Fruit fly (Drosophila melanogaster) whole organism, embryonic: ENCODE data around the gene CG7120.

Source experiments
- Abd-B ChIP-seq: fragments of 200-800 bp; sonication (Bioruptor generic); optimal IDR thresholded peaks from 2 replicates; lab custom pipeline; 2018; ENCODE audit warnings: missing biosample characterization, mild to moderate bottlenecking, missing genetic modification characterization, moderate library complexity
- Atf3 ChIP-seq: fragments of 200-800 bp; sonication (Bioruptor generic); optimal IDR thresholded peaks from 3 replicates; lab custom pipeline; 2016; ENCODE audit warnings: missing biosample characterization, missing genetic modification characterization
- Blimp-1 ChIP-seq: fragments of 200-800 bp; sonication (Bioruptor generic); optimal IDR thresholded peaks from 3 replicates; lab custom pipeline; 2018; ENCODE audit warnings: missing biosample characterization, missing genetic modification characterization, mild to moderate bottlenecking, moderate library complexity, missing genetic modification reagents
- CG10147 ChIP-seq: fragments of 200-800 bp; sonication (Bioruptor generic); optimal IDR thresholded peaks from 2 replicates; lab custom pipeline; 2019; ENCODE audit warnings: missing biosample characterization, mild to moderate bottlenecking, missing genetic modification characterization, moderate library complexity
- CG10366 ChIP-seq: fragments of 200-800 bp; sonication (Bioruptor generic); IDR thresholded peaks from 2 replicates; pipeline ENCODE4 v1.3.6; 2022; ENCODE audit warnings: missing biosample characterization, missing genetic modification characterization
- CG10543 ChIP-seq: fragments of 200-800 bp; sonication (Bioruptor generic); optimal IDR thresholded peaks from 3 replicates; lab custom pipeline; 2017; ENCODE audit warnings: missing biosample characterization, mild to moderate bottlenecking, missing genetic modification characterization, moderate library complexity
- CG11085 ChIP-seq: fragments of 200-800 bp; sonication (Bioruptor generic); IDR thresholded peaks from 2 replicates; pipeline ENCODE4 v1.3.6; 2022; ENCODE audit warnings: missing biosample characterization, missing genetic modification characterization
- CG11247 ChIP-seq: fragments of 200-800 bp; sonication (Bioruptor generic); IDR thresholded peaks from 2 replicates; pipeline ENCODE4 v1.3.6; 2022; ENCODE audit warnings: missing biosample characterization, missing genetic modification characterization
- CG12104 ChIP-seq: fragments of 200-800 bp; sonication (Bioruptor generic); optimal IDR thresholded peaks from 3 replicates; lab custom pipeline; 2016; ENCODE audit warnings: missing biosample characterization, missing genetic modification characterization
- CG14710 ChIP-seq: fragments of 200-800 bp; sonication (Bioruptor generic); optimal IDR thresholded peaks from 3 replicates; lab custom pipeline; 2019; ENCODE audit warnings: missing biosample characterization, mild to moderate bottlenecking, missing genetic modification characterization, moderate library complexity
- CG15601 ChIP-seq: fragments of 200-800 bp; sonication (Bioruptor generic); optimal IDR thresholded peaks from 3 replicates; lab custom pipeline; 2019; ENCODE audit warnings: missing biosample characterization, mild to moderate bottlenecking, missing genetic modification characterization, moderate library complexity
- CG18476 ChIP-seq: fragments of 200-800 bp; sonication (Bioruptor generic); optimal IDR thresholded peaks from 2 replicates; lab custom pipeline; 2016; ENCODE audit warnings: missing biosample characterization, mild to moderate bottlenecking, missing genetic modification characterization
- CG2199 ChIP-seq: fragments of 200-800 bp; sonication (Bioruptor generic); IDR thresholded peaks from 3 replicates; pipeline ENCODE4 v1.3.6; 2022; ENCODE audit warnings: missing biosample characterization, missing genetic modification characterization
- CG3407 ChIP-seq: fragments of 200-800 bp; sonication (Bioruptor generic); optimal IDR thresholded peaks from 2 replicates; lab custom pipeline; 2018; ENCODE audit warnings: missing biosample characterization, mild to moderate bottlenecking, missing genetic modification characterization
- CG3726 ChIP-seq: fragments of 200-800 bp; sonication (Bioruptor generic); IDR thresholded peaks from 3 replicates; pipeline ENCODE4, ENCODE4 v1.3.6; 2022; ENCODE audit warnings: missing biosample characterization, missing genetic modification characterization
- CG4282 ChIP-seq: fragments of 200-800 bp; sonication (Bioruptor generic); optimal IDR thresholded peaks from 2 replicates; lab custom pipeline; 2016; ENCODE audit warnings: missing biosample characterization, missing genetic modification characterization
- CG4707 ChIP-seq: fragments of 200-800 bp; sonication (Bioruptor generic); optimal IDR thresholded peaks from 2 replicates; lab custom pipeline; 2018; ENCODE audit warnings: missing biosample characterization, mild to moderate bottlenecking, missing genetic modification characterization, moderate library complexity
- CG7372 ChIP-seq: fragments of 200-800 bp; sonication (Bioruptor generic); IDR thresholded peaks from 2 replicates; pipeline ENCODE4 v1.3.6; 2022; ENCODE audit warnings: missing biosample characterization, missing genetic modification characterization
- CG8089 ChIP-seq: fragments of 200-800 bp; sonication (Bioruptor generic); optimal IDR thresholded peaks from 3 replicates; lab custom pipeline; 2016; ENCODE audit warnings: missing biosample characterization, missing genetic modification characterization
- CG8388 ChIP-seq: fragments of 200-800 bp; sonication (Bioruptor generic); optimal IDR thresholded peaks from 2 replicates; lab custom pipeline; 2019; ENCODE audit warnings: missing biosample characterization, mild to moderate bottlenecking, missing genetic modification characterization, moderate library complexity
- Dad ChIP-seq: fragments of 200-800 bp; sonication (Bioruptor generic); optimal IDR thresholded peaks from 3 replicates; lab custom pipeline; 2016; ENCODE audit warnings: missing biosample characterization, missing genetic modification characterization
- E2f2 ChIP-seq: fragments of 200-800 bp; sonication (Bioruptor generic); IDR thresholded peaks from 2 replicates; pipeline ENCODE4 v1.3.6; 2022; ENCODE audit warnings: missing biosample characterization, missing genetic modification characterization
- Fer1 ChIP-seq: fragments of 200-800 bp; sonication (Bioruptor generic); optimal IDR thresholded peaks from 2 replicates; lab custom pipeline; 2017; ENCODE audit warnings: missing biosample characterization, mild to moderate bottlenecking, missing genetic modification characterization
- Gsc ChIP-seq: fragments of 200-800 bp; sonication (Bioruptor generic); IDR thresholded peaks from 2 replicates; pipeline ENCODE4 v1.3.6; 2022; ENCODE audit warnings: missing biosample characterization, missing genetic modification characterization
- Lhr ChIP-seq: fragments of 200-800 bp; sonication (Bioruptor generic); optimal IDR thresholded peaks from 3 replicates; lab custom pipeline; 2017; ENCODE audit warnings: mild to moderate bottlenecking, missing biosample characterization, missing genetic modification reagents, missing genetic modification characterization
- MTF-1 ChIP-seq: fragments of 200-800 bp; sonication (Bioruptor generic); optimal IDR thresholded peaks from 2 replicates; lab custom pipeline; 2018; ENCODE audit warnings: missing biosample characterization, mild to moderate bottlenecking, missing genetic modification characterization, borderline replicate concordance
- Meics ChIP-seq: fragments of 200-800 bp; sonication (Bioruptor generic); optimal IDR thresholded peaks from 2 replicates; lab custom pipeline; 2017; ENCODE audit warnings: missing biosample characterization, mild to moderate bottlenecking, missing genetic modification characterization
- Ptx1 ChIP-seq: fragments of 200-800 bp; sonication (Bioruptor generic); IDR thresholded peaks from 2 replicates; pipeline ENCODE4 v1.3.6; 2022; ENCODE audit warnings: missing biosample characterization, missing genetic modification characterization
- Ravus ChIP-seq: fragments of 200-800 bp; sonication (Bioruptor generic); IDR thresholded peaks from 2 replicates; pipeline ENCODE4 v1.3.6; 2022; ENCODE audit warnings: missing biosample characterization, missing genetic modification characterization
- Sox100B ChIP-seq: fragments of 200-800 bp; sonication (Bioruptor generic); optimal IDR thresholded peaks from 3 replicates; lab custom pipeline; 2018; ENCODE audit warnings: missing biosample characterization, mild to moderate bottlenecking, missing genetic modification characterization
- ap ChIP-seq: fragments of 200-800 bp; sonication (Bioruptor generic); IDR thresholded peaks from 2 replicates; pipeline ENCODE4 v1.3.6; 2022; ENCODE audit warnings: missing biosample characterization, missing genetic modification characterization
- chinmo ChIP-seq: fragments of 200-800 bp; sonication (Bioruptor generic); IDR thresholded peaks from 4 replicates; pipeline ENCODE4 v1.3.6; 2022; ENCODE audit warnings: missing biosample characterization, missing genetic modification characterization; ENCODE audit not compliant: partially characterized antibody
- crol ChIP-seq: fragments of 200-800 bp; sonication (Bioruptor generic); IDR thresholded peaks from 2 replicates; pipeline ENCODE4 v1.3.6; 2022; ENCODE audit warnings: missing biosample characterization, missing genetic modification characterization
- dimm ChIP-seq: fragments of 200-800 bp; sonication (Bioruptor generic); IDR thresholded peaks from 2 replicates; pipeline ENCODE4 v1.3.6; 2022; ENCODE audit warnings: missing biosample characterization, missing genetic modification characterization
- en ChIP-seq: fragments of 200-800 bp; sonication (Bioruptor generic); optimal IDR thresholded peaks from 2 replicates; lab custom pipeline; 2016; ENCODE audit warnings: missing biosample characterization, missing genetic modification characterization
- eve ChIP-seq, 2 experiments: fragments of >200 bp; optimal IDR thresholded peaks; 2 replicates each; lab custom pipeline; 2017; ENCODE audit warnings: missing biosample characterization in 2 of 2, missing genetic modification characterization in 2 of 2
- gsb-n ChIP-seq: fragments of 200-800 bp; sonication (Bioruptor generic); optimal IDR thresholded peaks from 3 replicates; lab custom pipeline; 2018; ENCODE audit warnings: missing biosample characterization, mild to moderate bottlenecking, missing genetic modification characterization
- mld ChIP-seq: fragments of 200-800 bp; sonication (Bioruptor generic); IDR thresholded peaks from 3 replicates; pipeline ENCODE4 v1.3.6; 2022; ENCODE audit warnings: missing biosample characterization, missing genetic modification characterization; ENCODE audit not compliant: partially characterized antibody
- otp ChIP-seq: fragments of 200-800 bp; sonication (Bioruptor generic); IDR thresholded peaks from 3 replicates; pipeline ENCODE4, ENCODE4 v1.3.6; 2022; ENCODE audit warnings: missing biosample characterization, missing genetic modification characterization
- pfk ChIP-seq: fragments of 200-800 bp; sonication (Bioruptor generic); optimal IDR thresholded peaks from 2 replicates; lab custom pipeline; 2018; ENCODE audit warnings: missing biosample characterization, mild to moderate bottlenecking, missing genetic modification characterization, moderate library complexity
- sens ChIP-seq: fragments of 200-800 bp; sonication (Bioruptor generic); peaks from one replicate; lab custom pipeline; 2016; ENCODE audit warnings: missing biosample characterization, missing genetic modification characterization
- sim ChIP-seq: fragments of 200-800 bp; sonication (Bioruptor generic); IDR thresholded peaks from 2 replicates; pipeline ENCODE4 v1.3.6; 2022; ENCODE audit warnings: missing biosample characterization, missing genetic modification characterization
- sisA ChIP-seq: fragments of 200-800 bp; sonication (Bioruptor generic); IDR thresholded peaks from 2 replicates; pipeline ENCODE4 v1.3.6; 2022; ENCODE audit warnings: missing biosample characterization, missing genetic modification characterization
- slbo ChIP-seq: fragments of 200-800 bp; sonication (Bioruptor generic); IDR thresholded peaks from 2 replicates; pipeline ENCODE4 v1.3.6; 2022; ENCODE audit warnings: missing biosample characterization, missing genetic modification characterization
- so ChIP-seq: fragments of 200-800 bp; sonication (Bioruptor generic); IDR thresholded peaks from 3 replicates; pipeline ENCODE4 v1.3.6; 2022; ENCODE audit warnings: missing biosample characterization, missing genetic modification characterization
- ssp ChIP-seq: fragments of 200-800 bp; sonication (Bioruptor generic); IDR thresholded peaks from 2 replicates; pipeline ENCODE4 v1.3.6; 2022; ENCODE audit warnings: missing biosample characterization, missing genetic modification characterization
- tgo ChIP-seq: fragments of 200-800 bp; sonication (Bioruptor generic); IDR thresholded peaks from 3 replicates; pipeline ENCODE4 v1.3.6; 2022; ENCODE audit warnings: missing biosample characterization, missing genetic modification characterization
- tll ChIP-seq, 2 experiments: fragments of 200-800 bp in 1 of 2; fragments of >200 bp in 1 of 2; sonication (Bioruptor generic) in 1 of 2; optimal IDR thresholded peaks; 2 replicates each; lab custom pipeline; 2017 to 2019; ENCODE audit warnings: missing biosample characterization in 2 of 2, missing genetic modification characterization in 2 of 2, mild to moderate bottlenecking in 1 of 2, moderate library complexity in 1 of 2
- tna ChIP-seq: fragments of 200-800 bp; sonication (Bioruptor generic); IDR thresholded peaks from 2 replicates; pipeline ENCODE4 v1.3.6; 2022; ENCODE audit warnings: missing biosample characterization, missing genetic modification characterization; ENCODE audit not compliant: partially characterized antibody
- trh ChIP-seq: fragments of 200-800 bp; sonication (Bioruptor generic); optimal IDR thresholded peaks from 2 replicates; lab custom pipeline; 2016; ENCODE audit warnings: missing biosample characterization, missing genetic modification characterization
- unpg ChIP-seq: fragments of 200-800 bp; sonication (Bioruptor generic); optimal IDR thresholded peaks from 3 replicates; lab custom pipeline; 2018; ENCODE audit warnings: missing biosample characterization, mild to moderate bottlenecking, missing genetic modification characterization, moderate library complexity

CG7120 gene

DNA sequence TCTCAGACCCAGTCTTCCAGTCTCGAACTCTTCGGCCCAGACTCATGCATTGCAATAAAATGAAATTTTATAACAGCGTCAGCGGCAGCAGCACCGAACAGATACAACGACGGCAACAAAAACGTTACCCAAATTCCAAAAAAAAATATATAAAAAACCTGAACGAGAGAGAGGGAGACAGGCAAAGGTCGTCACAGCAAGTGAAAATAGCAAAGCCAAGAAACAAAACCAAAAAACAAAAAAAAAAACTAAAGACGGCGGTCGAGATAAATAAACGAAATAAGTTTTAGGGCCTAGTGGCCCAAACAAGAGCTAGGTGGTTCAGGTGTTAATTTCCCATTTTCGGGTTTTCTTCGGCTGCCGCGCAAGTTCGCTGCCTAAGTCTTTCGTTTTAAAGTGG, 21.7 kb upstream of the CG7120 start (continued):
- no peak for TF ChIP-seq CG18476 (GFP tag; lab: Kevin White, UChicago)
- TF ChIP-seq sim (GFP tag; lab: Robert Waterston, UW) = no peak
- no peak for TF ChIP-seq E2f2
- TF ChIP-seq CG11247 (GFP tag; lab: Robert Waterston, UW) = 0 out of 2 replicates have a peak, but pooled peaks have one; percentile 38
- TF ChIP-seq Blimp-1 = peak; percentile 65
- TF ChIP-seq CG7372 (GFP tag; lab: Robert Waterston, UW) = no peak
- TF ChIP-seq Abd-B = no peak
- TF ChIP-seq Dad = no peak
- TF ChIP-seq trh (GFP tag; lab: Kevin White, UChicago) = no peak
- no peak for TF ChIP-seq CG4282 (GFP tag; lab: Kevin White, UChicago)
- TF ChIP-seq, all 482 proteins: peak for 10

DNA sequence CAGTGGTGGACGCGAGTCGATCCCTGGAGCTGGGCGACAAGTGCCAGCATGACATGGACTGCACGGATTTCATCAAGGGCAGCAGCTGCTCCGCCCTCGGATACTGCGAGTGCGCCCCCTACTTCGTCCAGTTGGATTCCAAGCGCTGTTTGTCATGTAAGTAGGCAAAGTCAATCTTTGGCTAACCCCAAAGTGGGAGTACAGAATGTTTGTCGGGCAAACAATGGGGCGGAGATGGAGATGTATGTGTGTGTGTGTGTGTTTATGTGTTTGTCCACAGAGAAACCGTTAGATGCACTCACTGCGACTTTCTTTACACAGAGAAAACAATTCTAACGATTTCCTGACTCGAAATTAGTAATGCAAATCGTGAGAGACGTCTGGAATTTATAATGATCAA, 16.6 kb upstream of the CG7120 start:
- TF ChIP-seq ap (no peak), Lhr (GFP tag; lab: Kevin White, UChicago) (peak; percentile 6), Gsc (GFP tag; lab: Robert Waterston, UW) (no peak), CG8388 (GFP tag; lab: Kevin White, UChicago) (peak; percentile 26), Ptx1 (GFP tag; lab: Robert Waterston, UW) (no peak), sens (peak; percentile 73), mld (GFP tag; lab: Robert Waterston, UW) (no peak), MTF-1 (GFP tag; lab: Kevin White, UChicago) (peak; percentile 34), Atf3 (no peak), CG11085 (GFP tag; lab: Robert Waterston, UW) (no peak), Sox100B (GFP tag; lab: Kevin White, UChicago) (no peak), otp (GFP tag; lab: Robert Waterston, UW) (no peak), CG10366 (GFP tag; lab: Robert Waterston, UW) (no peak), eve (GFP tag; optimal IDR thresholded peaks at IDR 0.05; lab: Kevin White, UChicago) (no peak), slbo (GFP tag; lab: Robert Waterston, UW) (peak; percentile 27; the same call in 1 of the 2 replicates), Fer1 (GFP tag; lab: Kevin White, UChicago) (no peak), dimm (GFP tag; lab: Robert Waterston, UW) (no peak), sisA (no peak), tgo (GFP tag; lab: Robert Waterston, UW) (no peak), ssp (no peak), CG10543 (GFP tag; lab: Kevin White, UChicago) (no peak), CG10147 (no peak), CG12104 (no peak), Ravus (GFP tag; lab: Robert Waterston, UW) (no peak), CG3407 (GFP tag; lab: Kevin White, UChicago) (peak; percentile 46), en (GFP tag; lab: Kevin White, UChicago) (no peak), CG3726 (GFP tag; lab: Robert Waterston, UW) (no peak), tll (GFP tag; optimal IDR thresholded peaks at IDR 0.05; lab: Kevin White, UChicago) (no peak), CG2199 (GFP tag; lab: Robert Waterston, UW) (no peak), CG8089 (GFP tag; lab: Kevin White, UChicago) (no peak), CG15601 (peak; percentile 34), tna (GFP tag; lab: Robert Waterston, UW) (no peak), chinmo (GFP tag; lab: Robert Waterston, UW) (no peak), CG14710 (tag; lab: Kevin White, UChicago) (peak; percentile 46), Meics (no peak), so (no peak), unpg (peak; percentile 15), gsb-n (tag; lab: Kevin White, UChicago) (peak; percentile 59), pfk (no peak), CG4707 (GFP tag; lab: Kevin White, UChicago) (peak; percentile 21), crol (no peak)
